Worm (Caenorhabditis elegans) whole organism, L4 larva: ENCODE data around the gene srv-32.
A peak's percentile ranks its signal among the peaks of the same experiment; 100 is the strongest.

Source experiments
- F37D6.2 ChIP-seq: sonication (generic microtip); optimal IDR thresholded peaks from 2 replicates; lab custom pipeline; 2016; ENCODE audit warnings: mild to moderate bottlenecking, missing genetic modification characterization, missing compliant biosample characterization
- F44E2.7 ChIP-seq: fragments of 200-800 bp; sonication (Bioruptor generic); IDR thresholded peaks from 2 replicates; pipeline ENCODE4 v2.1.2; 2022; ENCODE audit warnings: missing genetic modification characterization, missing compliant biosample characterization
- F49E8.2 ChIP-seq: sonication (generic microtip); optimal IDR thresholded peaks from 2 replicates; lab custom pipeline; 2016; ENCODE audit warnings: missing compliant biosample characterization, mild to moderate bottlenecking, missing genetic modification characterization, borderline replicate concordance
- Y5F2A.4 ChIP-seq: fragments of 200-800 bp; sonication (Bioruptor generic); optimal IDR thresholded peaks from 2 replicates; lab custom pipeline; 2018; ENCODE audit warnings: mild to moderate bottlenecking, missing genetic modification characterization, missing compliant biosample characterization
- ZK337.2 ChIP-seq: fragments of 200-800 bp; sonication (Bioruptor generic); IDR thresholded peaks from 2 replicates; pipeline ENCODE4 v1.3.6; 2022; ENCODE audit warnings: missing genetic modification reagents, missing genetic modification characterization, missing compliant biosample characterization
- ZK546.5 ChIP-seq, 2 experiments: sonication (generic microtip); optimal IDR thresholded peaks; 2 replicates each; lab custom pipeline; 2017; ENCODE audit warnings: missing biosample characterization in 2 of 2, missing genetic modification characterization in 2 of 2
- arid-1 ChIP-seq: fragments of 200-800 bp; sonication (Bioruptor generic); conservative IDR thresholded peaks from 2 replicates; pipeline ENCODE4 v1.3.6; 2022; ENCODE audit warnings: missing genetic modification reagents, missing genetic modification characterization, missing compliant biosample characterization
- attf-4 ChIP-seq: sonication (generic microtip); optimal IDR thresholded peaks from 3 replicates; lab custom pipeline; 2017; ENCODE audit warnings: missing biosample characterization, missing genetic modification characterization
- ceh-28 ChIP-seq: fragments of 150-350 bp; optimal IDR thresholded peaks from 2 replicates; lab custom pipeline; 2014; ENCODE audit warnings: missing biosample characterization, missing genetic modification reagents, missing genetic modification characterization
- ceh-32 ChIP-seq: sonication (generic microtip); optimal IDR thresholded peaks from 2 replicates; lab custom pipeline; 2016; ENCODE audit warnings: mild to moderate bottlenecking, missing genetic modification characterization, missing compliant biosample characterization; ENCODE audit not compliant: poor library complexity
- cey-2 ChIP-seq: sonication (generic microtip); optimal IDR thresholded peaks from 3 replicates; lab custom pipeline; 2017; ENCODE audit warnings: missing genetic modification characterization, mild to moderate bottlenecking, missing compliant biosample characterization, antibody characterized with exemption, borderline replicate concordance; ENCODE audit not compliant: insufficient read depth
- daf-8 ChIP-seq: fragments of 200-800 bp; sonication (Bioruptor generic); IDR thresholded peaks from 2 replicates; pipeline ENCODE4 v1.3.6; 2022; ENCODE audit warnings: missing genetic modification characterization, missing compliant biosample characterization
- dmd-6 ChIP-seq: fragments of 200-800 bp; sonication (Bioruptor generic); IDR thresholded peaks from 2 replicates; pipeline ENCODE4 v1.3.6; 2022; ENCODE audit warnings: missing genetic modification reagents, missing genetic modification characterization, missing compliant biosample characterization
- duxl-1 ChIP-seq: sonication (generic microtip); optimal IDR thresholded peaks from 2 replicates; lab custom pipeline; 2016; ENCODE audit warnings: mild to moderate bottlenecking, missing genetic modification characterization, moderate library complexity, missing compliant biosample characterization; ENCODE audit not compliant: poor library complexity
- egl-27 ChIP-seq: sonication (generic microtip); optimal IDR thresholded peaks from 3 replicates; lab custom pipeline; 2017; ENCODE audit warnings: missing biosample characterization, missing genetic modification reagents, missing genetic modification characterization
- fkh-10 ChIP-seq: fragments of 150-350 bp; optimal IDR thresholded peaks from 2 replicates; lab custom pipeline; 2014; ENCODE audit warnings: missing biosample characterization, missing genetic modification reagents, missing genetic modification characterization
- fos-1 ChIP-seq: fragments of 150-350 bp; optimal IDR thresholded peaks from 2 replicates; lab custom pipeline; 2014; ENCODE audit warnings: missing biosample characterization, missing genetic modification characterization
- hlh-11 ChIP-seq: fragments of 200-800 bp; sonication (Bioruptor generic); optimal IDR thresholded peaks from 2 replicates; lab custom pipeline; 2018; ENCODE audit warnings: mild to moderate bottlenecking, missing genetic modification characterization, missing compliant biosample characterization
- jun-1 ChIP-seq: fragments of 150-350 bp; optimal IDR thresholded peaks from 2 replicates; lab custom pipeline; 2014; ENCODE audit warnings: missing biosample characterization, missing genetic modification reagents, missing genetic modification characterization
- lin-1 ChIP-seq: fragments of 200-800 bp; sonication (Bioruptor generic); IDR thresholded peaks from 2 replicates; pipeline ENCODE4 v1.3.6; 2022; ENCODE audit warnings: missing genetic modification reagents, missing genetic modification characterization, missing compliant biosample characterization
- lin-13 ChIP-seq: fragments of 150-350 bp; optimal IDR thresholded peaks from 2 replicates; lab custom pipeline; 2014; ENCODE audit warnings: missing biosample characterization, missing genetic modification reagents, missing genetic modification characterization
- lin-29 ChIP-seq: fragments of 200-800 bp; sonication (Bioruptor generic); IDR thresholded peaks from 2 replicates; pipeline ENCODE4 v1.3.6; 2022; ENCODE audit warnings: missing genetic modification reagents, missing genetic modification characterization, missing compliant biosample characterization
- lin-38 ChIP-seq: fragments of 200-800 bp; sonication (Bioruptor generic); IDR thresholded peaks from 2 replicates; pipeline ENCODE4 v1.3.6; 2022; ENCODE audit warnings: missing genetic modification reagents, missing genetic modification characterization, missing compliant biosample characterization
- lir-3 ChIP-seq: sonication (generic microtip); optimal IDR thresholded peaks from 2 replicates; lab custom pipeline; 2016; ENCODE audit warnings: mild to moderate bottlenecking, missing genetic modification characterization, missing compliant biosample characterization
- mdl-1 ChIP-seq, 2 experiments: fragments of 150-350 bp in 1 of 2; sonication (generic microtip) in 1 of 2; optimal IDR thresholded peaks; 2 replicates each; lab custom pipeline; 2014 to 2017; ENCODE audit warnings: missing biosample characterization in 2 of 2, missing genetic modification characterization in 2 of 2
- mep-1 ChIP-seq: fragments of 150-350 bp; sonication (generic microtip); optimal IDR thresholded peaks from 3 replicates; lab custom pipeline; 2014; ENCODE audit warnings: missing biosample characterization, missing genetic modification characterization
- mes-2 ChIP-seq: sonication (generic microtip); optimal IDR thresholded peaks from 2 replicates; lab custom pipeline; 2016; ENCODE audit warnings: missing genotype, mild to moderate bottlenecking, missing genetic modification characterization, missing compliant biosample characterization; ENCODE audit not compliant: poor library complexity, severe bottlenecking
- mxl-2 ChIP-seq: fragments of 200-800 bp; sonication (Bioruptor generic); conservative IDR thresholded peaks from 2 replicates; pipeline ENCODE4 v1.3.6; 2022; ENCODE audit warnings: missing genetic modification reagents, missing genetic modification characterization, missing compliant biosample characterization
- nhr-10 ChIP-seq: fragments of 150-350 bp; optimal IDR thresholded peaks from 2 replicates; lab custom pipeline; 2014; ENCODE audit warnings: missing biosample characterization, missing genetic modification characterization
- nhr-11 ChIP-seq: fragments of 150-350 bp; optimal IDR thresholded peaks from 2 replicates; lab custom pipeline; 2014; ENCODE audit warnings: missing biosample characterization, missing genetic modification characterization
- nhr-237 ChIP-seq: sonication (generic microtip); optimal IDR thresholded peaks from 2 replicates; lab custom pipeline; 2017; ENCODE audit warnings: missing biosample characterization, missing genetic modification characterization
- nhr-42 ChIP-seq: fragments of 200-800 bp; sonication (Bioruptor generic); IDR thresholded peaks from 2 replicates; pipeline ENCODE4 v1.3.6; 2022; ENCODE audit warnings: missing genetic modification characterization, missing compliant biosample characterization
- nhr-77 ChIP-seq: fragments of 150-350 bp; optimal IDR thresholded peaks from 2 replicates; lab custom pipeline; 2014; ENCODE audit warnings: missing biosample characterization, missing genetic modification characterization
- pha-4 ChIP-seq, 2 experiments: fragments of 150-350 bp in 1 of 2; fragments of 200-800 bp in 1 of 2; sonication (Bioruptor generic) in 1 of 2; IDR thresholded peaks in 1 of 2; optimal IDR thresholded peaks in 1 of 2; 2 replicates each; pipeline versions ENCODE4 v1.3.6 to Lab custom; 2014 to 2022; ENCODE audit warnings: missing genetic modification characterization in 2 of 2, missing genetic modification reagents in 2 of 2, missing biosample characterization in 1 of 2, missing compliant biosample characterization in 1 of 2
- rbr-2 ChIP-seq: sonication (generic microtip); optimal IDR thresholded peaks from 2 replicates; lab custom pipeline; 2016; ENCODE audit warnings: missing genotype, missing genetic modification characterization, missing compliant biosample characterization
- sdz-12 ChIP-seq: fragments of 200-800 bp; sonication (Bioruptor generic); optimal IDR thresholded peaks from 2 replicates; lab custom pipeline; 2018; ENCODE audit warnings: mild to moderate bottlenecking, missing genetic modification characterization, missing compliant biosample characterization
- set-16 ChIP-seq: fragments of 200-800 bp; sonication (Bioruptor generic); IDR thresholded peaks from 2 replicates; pipeline ENCODE4 v1.3.6; 2022; ENCODE audit warnings: missing genetic modification reagents, missing genetic modification characterization, missing compliant biosample characterization
- snpc-1.2 ChIP-seq: fragments of 200-800 bp; sonication (Bioruptor generic); IDR thresholded peaks from 2 replicates; pipeline ENCODE4 v1.3.6; 2022; ENCODE audit warnings: missing genetic modification reagents, missing genetic modification characterization, missing compliant biosample characterization
- snpc-4 ChIP-seq: fragments of 150-350 bp; optimal IDR thresholded peaks from 2 replicates; lab custom pipeline; 2014; ENCODE audit warnings: missing biosample characterization, missing genetic modification characterization
- spr-1 ChIP-seq: sonication (generic microtip); optimal IDR thresholded peaks from 2 replicates; lab custom pipeline; 2016; ENCODE audit warnings: mild to moderate bottlenecking, missing genetic modification characterization, missing compliant biosample characterization
- spr-3 ChIP-seq: fragments of 200-800 bp; sonication (Bioruptor generic); optimal IDR thresholded peaks from 2 replicates; lab custom pipeline; 2018; ENCODE audit warnings: mild to moderate bottlenecking, missing genetic modification characterization, missing compliant biosample characterization
- tra-1 ChIP-seq: fragments of 200-800 bp; sonication (Bioruptor generic); IDR thresholded peaks from 2 replicates; pipeline ENCODE4 v1.3.6; 2022; ENCODE audit warnings: missing genetic modification reagents, missing genetic modification characterization, missing compliant biosample characterization
- unc-130 ChIP-seq: sonication (generic microtip); optimal IDR thresholded peaks from 2 replicates; lab custom pipeline; 2016; ENCODE audit warnings: missing genetic modification reagents, missing genetic modification characterization, missing compliant biosample characterization
- unc-39 ChIP-seq: sonication (generic microtip); optimal IDR thresholded peaks from 2 replicates; lab custom pipeline; 2017; ENCODE audit warnings: missing biosample characterization, missing genetic modification characterization
- zfp-2 ChIP-seq: sonication (generic microtip); optimal IDR thresholded peaks from 2 replicates; lab custom pipeline; 2016; ENCODE audit warnings: mild to moderate bottlenecking, missing genetic modification characterization, missing compliant biosample characterization
- zip-11 ChIP-seq: fragments of 200-800 bp; sonication (Bioruptor generic); IDR thresholded peaks from 2 replicates; pipeline ENCODE4 v1.3.6; 2022; ENCODE audit warnings: missing genetic modification characterization, missing compliant biosample characterization
- zip-2 ChIP-seq: fragments of 150-350 bp; optimal IDR thresholded peaks from 2 replicates; lab custom pipeline; 2014; ENCODE audit warnings: missing biosample characterization, missing genetic modification characterization
- ztf-7 ChIP-seq: fragments of 150-350 bp; optimal IDR thresholded peaks from 2 replicates; lab custom pipeline; 2014; ENCODE audit warnings: missing biosample characterization, missing genetic modification characterization

The srv-32 gene

DNA sequence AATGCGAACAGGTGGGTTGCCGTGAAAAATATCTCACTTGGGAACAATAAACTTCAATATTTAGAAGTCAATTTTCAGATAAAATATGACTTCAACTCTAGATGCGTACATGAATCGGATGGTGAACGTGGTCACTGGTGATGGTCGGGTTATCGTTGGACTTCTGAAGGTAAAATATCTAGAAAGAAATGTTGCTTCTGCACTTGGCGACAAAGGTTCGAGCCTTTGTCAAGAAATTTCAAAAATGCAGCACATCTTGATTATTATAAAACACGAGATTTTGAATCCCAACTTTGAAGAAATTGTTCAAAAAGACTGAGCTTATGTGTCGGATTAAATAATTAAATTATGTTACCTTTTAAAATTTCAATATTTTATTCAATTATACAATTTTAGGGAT lies 44.4 kb upstream of the srv-32 start, which contains the start of gene lsm-8:
TSS of gene lsm-8 (plus strand) at position 79 of the 400 bp plus-strand sequence.
- TF ChIP-seq unc-130 (GFP tag; lab: Kevin White, UChicago) (no peak), hlh-11 (tag; lab: Kevin White, UChicago) (no peak), mxl-2 (GFP tag; lab: Robert Waterston, UW) (no peak), mes-2 (tag; lab: Kevin White, UChicago) (peak; percentile 15), lir-3 (no peak), ztf-7 (tag; lab: Kevin White, UChicago) (no peak)

DNA sequence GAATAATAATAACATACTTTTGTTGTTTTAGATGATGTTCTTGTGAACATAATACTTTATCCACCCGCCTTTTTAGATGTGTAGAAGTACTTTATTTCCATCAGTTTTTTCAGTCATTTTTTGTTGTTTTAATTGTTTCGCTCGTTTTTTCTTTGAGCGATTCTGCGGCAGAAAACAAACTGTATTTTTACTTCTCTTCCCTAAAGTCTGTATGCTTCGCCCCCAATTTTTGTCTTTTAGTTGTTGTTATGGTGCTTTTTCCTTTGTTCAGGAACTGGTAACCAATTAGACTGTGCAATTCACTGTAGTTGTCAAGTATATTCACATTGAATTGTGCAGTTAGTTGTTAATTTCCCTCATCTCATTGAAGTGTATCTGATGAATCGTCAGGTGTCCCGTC lies 43.7 kb upstream of the srv-32 start:
- TF ChIP-seq snpc-4, result no peak
- TF ChIP-seq egl-27 (tag; lab: Kevin White, UChicago), result no peak
- TF ChIP-seq cey-2, result no peak
- TF ChIP-seq ZK337.2 (GFP tag; lab: Robert Waterston, UW), result no peak
- no peak for TF ChIP-seq zip-2 (tag; lab: Kevin White, UChicago)
- TF ChIP-seq fos-1 (tag; lab: Kevin White, UChicago), result no peak
- TF ChIP-seq arid-1, result no peak
- TF ChIP-seq nhr-10 (tag; lab: Kevin White, UChicago), result no peak
- no peak for TF ChIP-seq mes-2 (tag; lab: Kevin White, UChicago)
- TF ChIP-seq ZK546.5 (tag; optimal IDR thresholded peaks at IDR 0.05; lab: Kevin White, UChicago), result no peak
- TF ChIP-seq zfp-2 (tag; lab: Kevin White, UChicago), result no peak
- TF ChIP-seq mxl-2 (GFP tag; lab: Robert Waterston, UW), result 0 out of 2 replicates have a peak, but pooled peaks have one; percentile 43
- TF ChIP-seq F49E8.2 (tag; lab: Kevin White, UChicago), result peak; percentile 51
- TF ChIP-seq pha-4 (GFP tag; IDR thresholded peaks at IDR 0.05; lab: Robert Waterston, UW), result peak; percentile 18; the same call in 1 of the 2 replicates
- no peak for TF ChIP-seq pha-4 (tag; optimal IDR thresholded peaks at IDR 0.05; lab: Kevin White, UChicago)
- TF ChIP-seq lin-1 (GFP tag; lab: Robert Waterston, UW), result 0 out of 2 replicates have a peak, but pooled peaks have one; percentile 8
- no peak for TF ChIP-seq nhr-11 (tag; lab: Kevin White, UChicago)
- TF ChIP-seq zip-11, result no peak
- TF ChIP-seq dmd-6, result no peak
- no peak for TF ChIP-seq mep-1 (tag; lab: Kevin White, UChicago)
- TF ChIP-seq set-16 (GFP tag; lab: Robert Waterston, UW), result no peak
- TF ChIP-seq rbr-2, result no peak
- TF ChIP-seq mdl-1 (tag; optimal IDR thresholded peaks at IDR 0.05; lab: Kevin White, UChicago), result no peak
- TF ChIP-seq fkh-10 (GFP tag; lab: Kevin White, UChicago), result no peak
- peak; percentile 77 for TF ChIP-seq snpc-1.2 (GFP tag; lab: Robert Waterston, UW)
- TF ChIP-seq attf-4 (tag; lab: Kevin White, UChicago), result no peak
- TF ChIP-seq sdz-12 (GFP tag; lab: Kevin White, UChicago), result no peak
- no peak for TF ChIP-seq ceh-32 (tag; lab: Kevin White, UChicago)
- no peak for TF ChIP-seq nhr-77
- TF ChIP-seq F44E2.7, result no peak
- TF ChIP-seq lin-13 (GFP tag; lab: Kevin White, UChicago), result no peak
- no peak for TF ChIP-seq daf-8 (GFP tag; lab: Robert Waterston, UW)
- TF ChIP-seq Y5F2A.4, result peak; percentile 3
- TF ChIP-seq unc-39 (tag; lab: Kevin White, UChicago), result no peak
- peak; percentile 64 for TF ChIP-seq lin-38 (GFP tag; lab: Robert Waterston, UW)
- TF ChIP-seq spr-3 (GFP tag; lab: Kevin White, UChicago), result peak; percentile 10
- no peak for TF ChIP-seq nhr-42 (GFP tag; lab: Robert Waterston, UW)
- TF ChIP-seq spr-1 (tag; lab: Kevin White, UChicago), result no peak
- TF ChIP-seq jun-1 (tag; lab: Kevin White, UChicago), result no peak
- no peak for TF ChIP-seq F37D6.2 (tag; lab: Kevin White, UChicago)
- no peak for TF ChIP-seq nhr-237 (tag; lab: Kevin White, UChicago)
- no peak for TF ChIP-seq tra-1
- no peak for TF ChIP-seq ceh-28 (tag; lab: Kevin White, UChicago)
- no peak for TF ChIP-seq lin-29 (GFP tag; lab: Robert Waterston, UW)
- TF ChIP-seq duxl-1 (tag; lab: Kevin White, UChicago), result no peak
- TF ChIP-seq unc-130 (GFP tag; lab: Kevin White, UChicago), result no peak
